Fruit fly (Drosophila melanogaster) whole organism, embryonic: ENCODE measurements around the gene mRpS11.

Experiments
- Bteb2 ChIP-seq: fragments of 200-800 bp; sonication (Bioruptor generic); optimal IDR thresholded peaks from 2 replicates; lab custom pipeline; 2016; ENCODE audit warnings: missing biosample characterization, missing genetic modification characterization
- C15 ChIP-seq: fragments of 200-800 bp; sonication (Bioruptor generic); IDR thresholded peaks from 3 replicates; pipeline ENCODE4 v1.3.6; 2022; ENCODE audit warnings: missing biosample characterization, missing genetic modification characterization
- CG10274 ChIP-seq: fragments of 200-800 bp; sonication (Bioruptor generic); optimal IDR thresholded peaks from 3 replicates; lab custom pipeline; 2017; ENCODE audit warnings: missing biosample characterization, mild to moderate bottlenecking, missing genetic modification characterization
- CG11085 ChIP-seq: fragments of 200-800 bp; sonication (Bioruptor generic); IDR thresholded peaks from 2 replicates; pipeline ENCODE4 v1.3.6; 2022; ENCODE audit warnings: missing biosample characterization, missing genetic modification characterization
- CG11398 ChIP-seq: fragments of 200-800 bp; sonication (Bioruptor generic); optimal IDR thresholded peaks from 2 replicates; lab custom pipeline; 2016; ENCODE audit warnings: missing biosample characterization, missing genetic modification characterization
- CG12236 ChIP-seq: fragments of 200-800 bp; sonication (Bioruptor generic); optimal IDR thresholded peaks from 2 replicates; lab custom pipeline; 2016; ENCODE audit warnings: missing biosample characterization, missing genetic modification characterization
- CG13123 ChIP-seq: fragments of 200-800 bp; sonication (Bioruptor generic); optimal IDR thresholded peaks from 2 replicates; lab custom pipeline; 2016; ENCODE audit warnings: missing biosample characterization, missing genetic modification characterization
- CG15073 ChIP-seq: fragments of 200-800 bp; sonication (Bioruptor generic); optimal IDR thresholded peaks from 2 replicates; lab custom pipeline; 2016; ENCODE audit warnings: missing biosample characterization, missing genetic modification characterization
- CG17829 ChIP-seq: fragments of 200-800 bp; optimal IDR thresholded peaks from 2 replicates; lab custom pipeline; 2019; ENCODE audit warnings: missing biosample characterization, mild to moderate bottlenecking, missing genetic modification characterization, moderate library complexity
- CG18619 ChIP-seq: fragments of 200-800 bp; sonication (Bioruptor generic); optimal IDR thresholded peaks from 3 replicates; lab custom pipeline; 2017; ENCODE audit warnings: missing biosample characterization, mild to moderate bottlenecking, missing genetic modification characterization
- CG2875 ChIP-seq: fragments of 200-800 bp; sonication (Bioruptor generic); optimal IDR thresholded peaks from 2 replicates; lab custom pipeline; 2017; ENCODE audit warnings: missing biosample characterization, mild to moderate bottlenecking, missing genetic modification characterization, missing genetic modification reagents
- CG5245 ChIP-seq: fragments of 200-800 bp; sonication (Bioruptor generic); optimal IDR thresholded peaks from 3 replicates; lab custom pipeline; 2016; ENCODE audit warnings: missing biosample characterization, missing genetic modification characterization
- CG7786 ChIP-seq: fragments of 200-800 bp; sonication (Bioruptor generic); optimal IDR thresholded peaks from 2 replicates; lab custom pipeline; 2016; ENCODE audit warnings: missing biosample characterization, missing genetic modification characterization
- CG8765 ChIP-seq: fragments of 200-800 bp; sonication (Bioruptor generic); IDR thresholded peaks from 2 replicates; pipeline ENCODE4 v1.3.6; 2022; ENCODE audit warnings: missing biosample characterization, missing genetic modification characterization
- CG9817 ChIP-seq: fragments of 200-800 bp; sonication (Bioruptor generic); optimal IDR thresholded peaks from 2 replicates; lab custom pipeline; 2018; ENCODE audit warnings: missing biosample characterization, mild to moderate bottlenecking, missing genetic modification characterization, moderate library complexity
- Deaf1 ChIP-seq: fragments of 200-800 bp; optimal IDR thresholded peaks from 3 replicates; lab custom pipeline; 2019; ENCODE audit warnings: missing biosample characterization, mild to moderate bottlenecking, missing genetic modification characterization, moderate library complexity
- Ets97D ChIP-seq: fragments of 200-800 bp; sonication (Bioruptor generic); optimal IDR thresholded peaks from 3 replicates; lab custom pipeline; 2016; ENCODE audit warnings: missing biosample characterization, missing genetic modification characterization
- Gsc ChIP-seq: fragments of 200-800 bp; sonication (Bioruptor generic); IDR thresholded peaks from 2 replicates; pipeline ENCODE4 v1.3.6; 2022; ENCODE audit warnings: missing biosample characterization, missing genetic modification characterization
- Gug ChIP-seq: fragments of 200-800 bp; sonication (Bioruptor generic); IDR thresholded peaks from 4 replicates; pipeline ENCODE4 v1.3.6; 2022; ENCODE audit warnings: missing biosample characterization, missing genetic modification characterization
- HHEX ChIP-seq: fragments of 200-800 bp; sonication (Bioruptor generic); optimal IDR thresholded peaks from 3 replicates; lab custom pipeline; 2017; ENCODE audit warnings: missing biosample characterization, mild to moderate bottlenecking, missing genetic modification characterization, missing genetic modification reagents
- Hsf ChIP-seq: fragments of 200-800 bp; sonication (Bioruptor generic); optimal IDR thresholded peaks from 3 replicates; lab custom pipeline; 2016; ENCODE audit warnings: missing biosample characterization, missing genetic modification characterization
- Kr ChIP-seq: fragments of 200-800 bp; sonication (Bioruptor generic); optimal IDR thresholded peaks from 2 replicates; lab custom pipeline; 2017; ENCODE audit warnings: missing biosample characterization, mild to moderate bottlenecking, missing genetic modification characterization
- Lpt ChIP-seq: fragments of >200 bp; optimal IDR thresholded peaks from 2 replicates; lab custom pipeline; 2018; ENCODE audit warnings: missing biosample characterization, missing genetic modification characterization
- MESR4 ChIP-seq: fragments of 200-800 bp; sonication (Bioruptor generic); optimal IDR thresholded peaks from 2 replicates; lab custom pipeline; 2018; ENCODE audit warnings: missing biosample characterization, mild to moderate bottlenecking, missing genetic modification characterization, moderate library complexity
- Mad ChIP-seq: fragments of 200-800 bp; sonication (Bioruptor generic); optimal IDR thresholded peaks from 2 replicates; lab custom pipeline; 2016; ENCODE audit warnings: missing biosample characterization, missing genetic modification characterization
- Oli ChIP-seq: fragments of 200-800 bp; sonication (Bioruptor generic); optimal IDR thresholded peaks from 2 replicates; lab custom pipeline; 2018; ENCODE audit warnings: missing biosample characterization, mild to moderate bottlenecking, missing genetic modification characterization, moderate library complexity
- Pdp1 ChIP-seq, 2 experiments: fragments of 200-800 bp; sonication (Bioruptor generic); optimal IDR thresholded peaks; 3 replicates each; lab custom pipeline; 2016; ENCODE audit warnings: missing biosample characterization in 2 of 2, missing genetic modification characterization in 2 of 2, mild to moderate bottlenecking in 1 of 2, moderate library complexity in 1 of 2
- Ptx1 ChIP-seq: fragments of 200-800 bp; sonication (Bioruptor generic); IDR thresholded peaks from 2 replicates; pipeline ENCODE4 v1.3.6; 2022; ENCODE audit warnings: missing biosample characterization, missing genetic modification characterization
- Side ChIP-seq: fragments of 200-800 bp; sonication (Bioruptor generic); optimal IDR thresholded peaks from 2 replicates; lab custom pipeline; 2016; ENCODE audit warnings: missing biosample characterization, missing genetic modification characterization
- Sry-δ ChIP-seq: fragments of 200-800 bp; sonication (Bioruptor generic); optimal IDR thresholded peaks from 2 replicates; lab custom pipeline; 2016; ENCODE audit warnings: missing biosample characterization, missing genetic modification characterization
- Tbp ChIP-seq: fragments of >200 bp; optimal IDR thresholded peaks from 2 replicates; lab custom pipeline; 2018; ENCODE audit warnings: missing biosample characterization, missing genetic modification characterization
- aop ChIP-seq: fragments of 200-800 bp; sonication (Bioruptor generic); IDR thresholded peaks from 2 replicates; pipeline ENCODE4 v1.3.6; 2022; ENCODE audit warnings: missing biosample characterization, missing genetic modification characterization
- az2 ChIP-seq: fragments of 200-800 bp; sonication (Bioruptor generic); optimal IDR thresholded peaks from 3 replicates; lab custom pipeline; 2016; ENCODE audit warnings: missing biosample characterization, missing genetic modification characterization
- bcd ChIP-seq: fragments of 200-800 bp; sonication (Bioruptor generic); optimal IDR thresholded peaks from 2 replicates; lab custom pipeline; 2017; ENCODE audit warnings: missing biosample characterization, mild to moderate bottlenecking, missing genetic modification characterization
- cato ChIP-seq: fragments of 200-800 bp; sonication (Bioruptor generic); optimal IDR thresholded peaks from 2 replicates; lab custom pipeline; 2016; ENCODE audit warnings: missing biosample characterization, missing genetic modification characterization, borderline replicate concordance
- ci ChIP-seq: fragments of 200-800 bp; sonication (Bioruptor generic); IDR thresholded peaks from 3 replicates; pipeline ENCODE4 v1.3.6; 2022; ENCODE audit warnings: missing biosample characterization, missing genetic modification characterization
- cwo ChIP-seq: fragments of 200-800 bp; sonication (Bioruptor generic); optimal IDR thresholded peaks from 3 replicates; lab custom pipeline; 2017; ENCODE audit warnings: missing biosample characterization, missing genetic modification characterization, mild to moderate bottlenecking, moderate library complexity, missing genetic modification reagents
- dpn ChIP-seq, 2 experiments: fragments of 200-800 bp; sonication (Bioruptor generic); optimal IDR thresholded peaks; 3 replicates each; lab custom pipeline; 2016; ENCODE audit warnings: missing biosample characterization in 2 of 2, missing genetic modification characterization in 2 of 2
- fd3F ChIP-seq: fragments of 200-800 bp; sonication (Bioruptor generic); optimal IDR thresholded peaks from 2 replicates; lab custom pipeline; 2018; ENCODE audit warnings: missing biosample characterization, mild to moderate bottlenecking, missing genetic modification characterization, moderate library complexity
- gfzf ChIP-seq: fragments of 200-800 bp; sonication (Bioruptor generic); optimal IDR thresholded peaks from 2 replicates; lab custom pipeline; 2016; ENCODE audit warnings: missing biosample characterization, mild to moderate bottlenecking, missing genetic modification characterization, moderate library complexity
- inv ChIP-seq: fragments of 200-800 bp; sonication (Bioruptor generic); IDR thresholded peaks from 2 replicates; pipeline ENCODE4 v1.3.6; 2022; ENCODE audit warnings: missing biosample characterization, missing genetic modification characterization; ENCODE audit not compliant: partially characterized antibody
- jumu ChIP-seq: fragments of 200-800 bp; sonication (Bioruptor generic); optimal IDR thresholded peaks from 3 replicates; lab custom pipeline; 2016; ENCODE audit warnings: missing biosample characterization, missing genetic modification characterization
- mld ChIP-seq: fragments of 200-800 bp; sonication (Bioruptor generic); IDR thresholded peaks from 3 replicates; pipeline ENCODE4 v1.3.6; 2022; ENCODE audit warnings: missing biosample characterization, missing genetic modification characterization; ENCODE audit not compliant: partially characterized antibody
- nom ChIP-seq: fragments of 200-800 bp; sonication (Bioruptor generic); optimal IDR thresholded peaks from 2 replicates; lab custom pipeline; 2017; ENCODE audit warnings: missing biosample characterization, missing genetic modification characterization, mild to moderate bottlenecking, moderate library complexity, missing genetic modification reagents
- rib ChIP-seq: fragments of 200-800 bp; sonication (Bioruptor generic); IDR thresholded peaks from 2 replicates; pipeline ENCODE4 v1.3.6; 2022; ENCODE audit warnings: missing biosample characterization, missing genetic modification characterization
- run ChIP-seq: fragments of 200-800 bp; sonication (Bioruptor generic); optimal IDR thresholded peaks from 3 replicates; lab custom pipeline; 2018; ENCODE audit warnings: missing biosample characterization, mild to moderate bottlenecking, missing genetic modification characterization
- tap ChIP-seq: fragments of 200-800 bp; optimal IDR thresholded peaks from 3 replicates; lab custom pipeline; 2019; ENCODE audit warnings: missing biosample characterization, mild to moderate bottlenecking, missing genetic modification characterization, moderate library complexity
- tup ChIP-seq: fragments of 200-800 bp; sonication (Bioruptor generic); optimal IDR thresholded peaks from 2 replicates; lab custom pipeline; 2016; ENCODE audit warnings: missing biosample characterization, mild to moderate bottlenecking, missing genetic modification characterization, moderate library complexity
- vfl ChIP-seq: fragments of 200-800 bp; sonication (Bioruptor generic); optimal IDR thresholded peaks from 2 replicates; lab custom pipeline; 2016; ENCODE audit warnings: missing biosample characterization, missing genetic modification characterization

mRpS11 gene

dm6 chr3R:17065018-17065784 lies 7.3 kb upstream of the mRpS11 start (continued):
- TF ChIP-seq Deaf1: peak; percentile 75
- TF ChIP-seq Hsf (GFP tag; lab: Kevin White, UChicago): peak; percentile 95
- TF ChIP-seq ci (GFP tag; lab: Robert Waterston, UW): peak; percentile 90
- peak; percentile 76 for TF ChIP-seq Gug (GFP tag; lab: Robert Waterston, UW)
- peak; percentile 48 for TF ChIP-seq Sry-δ (GFP tag; lab: Kevin White, UChicago)
- TF ChIP-seq CG8765 (GFP tag; lab: Robert Waterston, UW): peak; percentile 55; the same call in 1 of the 2 replicates
- TF ChIP-seq az2 (GFP tag; lab: Kevin White, UChicago): peak; percentile 96
- peak; percentile 91 to 94 for TF ChIP-seq dpn (GFP tag; optimal IDR thresholded peaks at IDR 0.05; lab: Kevin White, UChicago)
- TF ChIP-seq tap (tag; lab: Kevin White, UChicago): peak; percentile 94
- no peak for TF ChIP-seq Kr (GFP tag; lab: Kevin White, UChicago)
- TF ChIP-seq bcd: peak; percentile 93
- peak; percentile 45 for TF ChIP-seq CG15073
- TF ChIP-seq Bteb2 (GFP tag; lab: Kevin White, UChicago): peak; percentile 91
- peak; percentile 92 for TF ChIP-seq CG18619 (GFP tag; lab: Kevin White, UChicago)
- peak; percentile 87 for TF ChIP-seq vfl (GFP tag; lab: Kevin White, UChicago)
- TF ChIP-seq CG11085: peak; percentile 45
- peak; percentile 84 for TF ChIP-seq CG11398 (GFP tag; lab: Kevin White, UChicago)
- TF ChIP-seq MESR4 (GFP tag; lab: Kevin White, UChicago): peak; percentile 38
- no peak for TF ChIP-seq inv (GFP tag; lab: Robert Waterston, UW)
- no peak for TF ChIP-seq aop (GFP tag; lab: Robert Waterston, UW)
- TF ChIP-seq cato (GFP tag; lab: Kevin White, UChicago): peak; percentile 67
- peak; percentile 64 for TF ChIP-seq CG10274 (GFP tag; lab: Kevin White, UChicago)
- peak; percentile 92 for TF ChIP-seq CG7786 (GFP tag; lab: Kevin White, UChicago)
- TF ChIP-seq Pdp1 (GFP tag; optimal IDR thresholded peaks at IDR 0.05; lab: Kevin White, UChicago): peak; percentile 83 to 92
- peak; percentile 86 for TF ChIP-seq CG5245 (GFP tag; lab: Kevin White, UChicago)
- TF ChIP-seq rib (GFP tag; lab: Robert Waterston, UW): peak; percentile 64
- peak; percentile 90 for TF ChIP-seq jumu (GFP tag; lab: Kevin White, UChicago)
- TF ChIP-seq Oli: peak; percentile 95
- peak; percentile 85 for TF ChIP-seq CG2875
- TF ChIP-seq Ets97D: peak; percentile 68
- TF ChIP-seq gfzf (GFP tag; lab: Kevin White, UChicago): no peak
- TF ChIP-seq mld (GFP tag; lab: Robert Waterston, UW): no peak
- peak; percentile 86 for TF ChIP-seq CG9817 (tag; lab: Kevin White, UChicago)
- 0 out of 3 replicates have a peak, but pooled peaks have one; percentile 54 for TF ChIP-seq C15 (GFP tag; lab: Robert Waterston, UW)
- peak; percentile 80 for TF ChIP-seq CG13123 (GFP tag; lab: Kevin White, UChicago)
- peak; percentile 43 for TF ChIP-seq tup (GFP tag; lab: Kevin White, UChicago)
- TF ChIP-seq cwo (GFP tag; lab: Kevin White, UChicago): peak; percentile 93
- peak; percentile 81 for TF ChIP-seq Mad (GFP tag; lab: Kevin White, UChicago)
- TF ChIP-seq Lpt (GFP tag; lab: Kevin White, UChicago): no peak
- TF ChIP-seq Side (GFP tag; lab: Kevin White, UChicago): peak; percentile 90
- TF ChIP-seq CG17829 (tag; lab: Kevin White, UChicago): peak; percentile 95
- TF ChIP-seq run (tag; lab: Kevin White, UChicago): peak; percentile 93
- TF ChIP-seq Ptx1: peak; percentile 95
- TF ChIP-seq Gsc (GFP tag; lab: Robert Waterston, UW): no peak
- peak; percentile 84 for TF ChIP-seq CG12236 (GFP tag; lab: Kevin White, UChicago)
- peak; percentile 86 for TF ChIP-seq fd3F
- TF ChIP-seq Tbp (GFP tag; lab: Kevin White, UChicago): no peak
- peak; percentile 89 for TF ChIP-seq HHEX
- TF ChIP-seq nom (GFP tag; lab: Kevin White, UChicago): peak; percentile 93
